Fruit fly (Drosophila melanogaster) Kc167 (cell line): ENCODE measurements around the gene Papss.
A peak's percentile ranks its signal among the peaks of the same experiment; 100 is the strongest.

Experiments used
- Myc ChIP-seq: fragments of >200 bp; optimal IDR thresholded peaks from 2 replicates; lab custom pipeline; 2017; ENCODE audit warnings: missing external identifiers
- Sin3A ChIP-seq: fragments of >200 bp; optimal IDR thresholded peaks from 2 replicates; lab custom pipeline; 2018; ENCODE audit warnings: missing external identifiers
- h ChIP-seq: fragments of >200 bp; optimal IDR thresholded peaks from 3 replicates; lab custom pipeline; 2018; ENCODE audit warnings: missing external identifiers
- insv ChIP-seq: fragments of >200 bp; optimal IDR thresholded peaks from 3 replicates; lab custom pipeline; 2018; ENCODE audit warnings: missing external identifiers
- psq ChIP-seq: fragments of >200 bp; optimal IDR thresholded peaks from 2 replicates; lab custom pipeline; 2017; ENCODE audit warnings: missing external identifiers
- ttk ChIP-seq: sonication (Bioruptor generic); optimal IDR thresholded peaks from 2 replicates; lab custom pipeline; 2017; ENCODE audit warnings: missing external identifiers

Papss gene

dm6 chr3L:19907706-19908070, 62.6 kb downstream of the Papss start:
- TF ChIP-seq Sin3A (lab: Kevin White, UChicago) (no peak), psq (lab: Kevin White, UChicago) (no peak), h (no peak), insv (lab: Kevin White, UChicago) (no peak), Myc (lab: Kevin White, UChicago) (no peak), ttk (no peak)

DNA sequence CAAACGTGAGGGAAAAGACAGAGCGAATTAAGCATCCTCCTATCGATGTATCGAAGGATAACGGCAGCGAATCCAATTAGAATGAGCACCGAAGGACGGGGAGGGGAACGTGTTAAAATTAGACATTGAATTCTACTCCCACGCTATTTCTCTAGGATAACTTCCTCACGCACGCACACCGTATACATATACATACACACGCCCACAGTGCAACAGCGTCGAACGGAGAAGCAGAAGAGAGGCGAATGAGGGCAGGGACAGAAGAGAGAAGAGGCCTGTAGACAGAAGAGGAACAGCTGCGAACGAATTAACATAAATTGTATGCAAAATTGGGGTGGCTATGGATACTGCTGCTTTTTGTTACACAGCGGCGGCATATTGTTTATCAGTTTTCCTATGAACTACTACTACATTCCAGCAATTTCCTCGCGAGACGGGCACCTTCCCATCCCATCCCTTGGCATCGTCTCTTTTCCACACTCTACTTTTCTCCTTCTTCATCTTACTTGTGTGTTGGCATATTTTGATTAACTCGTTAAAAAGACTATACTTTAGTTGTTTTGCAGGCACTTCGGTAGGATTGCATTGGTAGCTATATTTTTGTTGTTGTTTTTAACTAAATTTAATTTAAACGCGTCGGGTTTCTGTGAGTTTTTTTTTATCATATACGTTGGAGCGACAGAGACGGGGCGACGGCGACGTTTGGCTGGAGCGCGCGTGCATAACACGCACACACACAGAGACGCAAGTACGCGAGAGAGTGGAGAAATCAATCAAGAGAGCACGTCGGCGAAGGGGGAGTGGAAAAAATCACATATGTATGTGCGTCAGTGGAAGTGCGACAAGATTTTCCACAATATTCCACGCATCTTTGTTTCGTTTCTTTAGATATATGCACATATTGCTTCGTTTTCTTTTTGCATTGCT, 63.4 kb downstream of the Papss start:
- no peak for TF ChIP-seq psq (lab: Kevin White, UChicago)
- TF ChIP-seq ttk = no peak
- TF ChIP-seq Myc (lab: Kevin White, UChicago) = no peak
- no peak for TF ChIP-seq insv (lab: Kevin White, UChicago)
- no peak for TF ChIP-seq Sin3A (lab: Kevin White, UChicago)
- no peak for TF ChIP-seq h

DNA sequence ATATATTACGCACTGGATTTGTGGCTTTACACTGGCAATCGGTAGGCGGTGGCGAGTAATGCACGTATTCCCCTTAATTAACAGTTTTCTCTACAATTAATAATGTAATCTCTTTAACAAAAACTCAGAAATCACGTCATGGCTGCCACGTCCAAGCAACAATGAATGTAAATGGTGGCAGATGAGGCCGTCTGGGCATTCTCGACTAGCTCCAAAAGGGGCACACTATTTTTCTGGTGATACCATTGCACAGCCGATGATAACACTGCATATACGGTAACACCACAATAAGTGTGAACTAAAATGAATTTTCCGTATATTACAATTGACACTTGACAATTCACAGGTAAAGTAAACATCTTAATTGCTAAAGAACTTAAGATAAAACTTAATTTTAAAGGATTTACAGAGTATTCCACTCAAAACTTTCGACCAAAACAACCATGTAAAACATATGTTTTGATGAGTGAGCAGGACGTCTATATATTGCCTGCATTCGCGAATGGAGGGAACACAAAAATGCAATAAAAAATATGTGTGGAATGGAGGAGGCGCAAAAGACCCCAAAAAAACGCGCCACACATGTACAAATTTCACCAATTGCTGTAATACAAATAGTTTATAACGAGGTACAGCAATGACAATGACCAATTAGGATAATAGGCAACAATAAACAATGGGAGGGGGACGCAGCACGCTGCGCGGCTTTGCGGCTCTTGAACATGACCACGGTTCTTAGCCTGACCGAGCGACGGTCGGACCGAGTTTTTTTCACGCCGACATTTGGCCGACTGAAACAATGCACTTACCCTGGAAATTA, 64.4 kb downstream of the Papss start:
- no peak for TF ChIP-seq ttk
- peak; percentile 10 for TF ChIP-seq psq (lab: Kevin White, UChicago)

dm6 chr3L:19910054-19910414, 64.9 kb downstream of the Papss start, which contains the start of the genes Mi-2 and Prp3:
Gene Mi-2, minus strand, starts transcription at chr3L:19910215.
Gene Prp3, plus strand, starts transcription at chr3L:19910300.
- no peak for TF ChIP-seq Myc (lab: Kevin White, UChicago)
- TF ChIP-seq Sin3A (lab: Kevin White, UChicago) = no peak
- TF ChIP-seq ttk = no peak
- no peak for TF ChIP-seq insv (lab: Kevin White, UChicago)
